Fruit fly (Drosophila melanogaster) whole organism, adult: Measurements from ENCODE around the gene abd-A.

Experiments used
- CG11617 ChIP-seq: fragments of 200-800 bp; sonication (Bioruptor generic); optimal IDR thresholded peaks from 2 replicates; lab custom pipeline; 2017; ENCODE audit warnings: mild to moderate bottlenecking, missing biosample characterization, missing genetic modification reagents, missing genetic modification characterization
- CG5204 ChIP-seq: fragments of 200-800 bp; sonication (Bioruptor generic); optimal IDR thresholded peaks from 2 replicates; lab custom pipeline; 2016; ENCODE audit warnings: missing biosample characterization, missing genetic modification characterization
- Mnt ChIP-seq: fragments of 200-800 bp; sonication (Bioruptor generic); optimal IDR thresholded peaks from 2 replicates; lab custom pipeline; 2016; ENCODE audit warnings: missing biosample characterization, mild to moderate bottlenecking, missing genetic modification characterization
- pad ChIP-seq: fragments of 200-800 bp; sonication (Bioruptor generic); optimal IDR thresholded peaks from 3 replicates; lab custom pipeline; 2017; ENCODE audit warnings: missing biosample characterization, missing genetic modification characterization, mild to moderate bottlenecking, moderate library complexity, missing genetic modification reagents
- tj ChIP-seq: fragments of 200-800 bp; sonication (Bioruptor generic); optimal IDR thresholded peaks from 3 replicates; lab custom pipeline; 2017; ENCODE audit warnings: missing biosample characterization, mild to moderate bottlenecking, missing genetic modification characterization, moderate library complexity

DNA sequence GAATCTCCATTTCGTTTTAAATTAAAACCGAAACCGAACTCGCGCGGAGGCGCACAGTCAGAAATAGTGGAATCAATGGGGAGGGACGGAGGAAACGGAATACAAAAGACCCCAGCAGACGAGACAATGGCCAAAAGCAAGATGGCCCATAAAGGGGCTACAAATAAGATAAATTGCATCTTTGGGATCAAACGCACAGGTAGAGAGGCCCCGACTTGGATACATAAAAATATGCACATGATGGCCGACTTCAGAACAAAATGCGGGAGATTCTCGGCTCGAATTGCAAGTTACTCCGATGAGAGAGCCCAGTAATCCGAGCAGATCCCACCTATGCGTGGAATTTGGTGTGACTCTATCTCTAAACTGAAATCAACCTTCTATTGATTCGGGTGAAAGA, 28.4 kb downstream of the abd-A start:
- TF ChIP-seq tj (GFP tag; lab: Kevin White, UChicago), result no peak
- TF ChIP-seq pad (GFP tag; lab: Kevin White, UChicago), result no peak
- no peak for TF ChIP-seq CG11617 (GFP tag; lab: Kevin White, UChicago)
- no peak for TF ChIP-seq CG5204 (GFP tag; lab: Kevin White, UChicago)
- TF ChIP-seq Mnt (GFP tag; lab: Kevin White, UChicago), result no peak
